Fruit fly (Drosophila melanogaster): ENCODE measurements around the gene LSm7.

Gene LSm7

DNA sequence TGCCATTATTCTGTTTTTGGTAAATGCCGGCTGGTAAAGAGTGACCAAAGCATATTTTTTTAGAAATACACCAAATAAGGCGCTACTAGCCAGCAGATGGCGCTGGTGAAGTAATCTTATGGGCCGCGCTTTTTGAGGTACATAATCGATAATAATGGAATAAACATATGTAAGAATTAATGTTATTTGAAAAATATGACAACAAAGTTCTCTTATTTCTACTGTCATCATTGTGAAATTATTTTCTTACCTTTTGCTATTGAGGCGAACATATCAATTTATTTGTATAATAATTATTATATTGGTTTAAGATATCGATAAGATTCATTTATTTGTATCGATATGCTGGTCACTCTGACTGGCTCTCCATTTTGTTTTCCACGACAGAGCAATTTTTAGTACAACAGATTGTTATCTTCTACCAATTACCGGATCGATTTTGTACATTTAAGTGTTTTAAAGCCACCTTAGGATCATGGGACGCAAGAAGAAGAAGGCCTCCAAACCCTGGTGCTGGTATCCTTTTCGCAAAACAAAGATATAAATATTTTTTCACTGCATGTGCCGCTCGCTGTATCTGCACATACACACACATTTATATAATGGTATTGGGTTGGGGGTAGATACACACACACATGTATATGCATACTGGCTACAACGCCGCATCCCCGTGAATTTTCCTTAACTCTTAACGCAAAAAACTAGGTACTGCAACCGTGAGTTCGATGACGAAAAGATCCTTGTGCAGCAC is at the start of gene LSm7, which contains the start of gene BuGZ:
LSm7 (minus strand) TSS at position 46 of the 751 bp plus-strand sequence.
BuGZ (plus strand) TSS at position 351 of the 751 bp plus-strand sequence.
- no peak for TF ChIP-seq Hr78 (GFP tag; optimal IDR thresholded peaks at IDR 0.05)
- TF ChIP-seq usp (GFP tag; optimal IDR thresholded peaks at IDR 0.05): no peak
- no peak for TF ChIP-seq Rel (GFP tag; optimal IDR thresholded peaks at IDR 0.05)
- no peak for TF ChIP-seq Rel (tag; optimal IDR thresholded peaks at IDR 0.05)
- no peak for TF ChIP-seq N (GFP tag; optimal IDR thresholded peaks at IDR 0.05)
- no peak for TF ChIP-seq foxo (GFP tag; optimal IDR thresholded peaks at IDR 0.05)
- no peak for TF ChIP-seq fru (GFP tag; optimal IDR thresholded peaks at IDR 0.05)
- no peak for TF ChIP-seq lola (GFP tag; optimal IDR thresholded peaks at IDR 0.05)
- no peak for TF ChIP-seq HLH106 (tag; optimal IDR thresholded peaks at IDR 0.05)
- TF ChIP-seq sv (GFP tag; optimal IDR thresholded peaks at IDR 0.05): no peak
- no peak for TF ChIP-seq Dif (GFP tag; optimal IDR thresholded peaks at IDR 0.05; ENCODE audit: partially characterized antibody)

DNA sequence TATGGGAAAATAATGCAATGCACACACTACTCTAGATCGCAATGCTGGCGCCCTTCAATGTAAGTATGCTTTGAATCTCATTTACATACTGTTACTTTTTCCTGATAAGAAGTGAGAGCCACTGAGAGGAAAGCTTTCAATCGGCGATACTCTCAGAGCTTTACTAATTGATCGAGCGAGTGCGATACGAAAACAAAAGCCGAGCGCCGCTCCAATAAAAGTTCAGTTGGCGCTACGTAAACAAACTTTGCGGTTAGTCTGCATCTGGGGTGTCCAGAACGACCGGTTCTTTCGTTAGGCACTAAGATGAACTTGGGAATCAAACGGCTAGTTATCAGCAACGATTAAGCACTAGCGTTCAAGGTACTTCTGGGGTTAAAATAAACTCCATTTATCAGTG is 48.4 kb upstream of the LSm7 start, which contains the start of gene CG17928:
CG17928 (plus strand) TSS at position 224 of the 400 bp plus-strand sequence.
- TF ChIP-seq CG32264 (GFP tag; optimal IDR thresholded peaks at IDR 0.05): no peak
- TF ChIP-seq dl (GFP tag; optimal IDR thresholded peaks at IDR 0.05; ENCODE audit: insufficient read depth in 1 of 2, partially characterized antibody in 2 of 2): peak in 1 of 2 experiments; percentile 28
- TF ChIP-seq Jra (GFP tag; optimal IDR thresholded peaks at IDR 0.05): no peak
- no peak for TF ChIP-seq Mio (GFP tag; optimal IDR thresholded peaks at IDR 0.05)
- TF ChIP-seq Hr83 (GFP tag; optimal IDR thresholded peaks at IDR 0.05; ENCODE audit: poor library complexity, severe bottlenecking): no peak
- TF ChIP-seq tai (GFP tag; optimal IDR thresholded peaks at IDR 0.05): no peak
- TF ChIP-seq pan (optimal IDR thresholded peaks at IDR 0.05): no peak
- TF ChIP-seq HLH106 (tag; optimal IDR thresholded peaks at IDR 0.05): no peak
- TF ChIP-seq Dif (GFP tag; optimal IDR thresholded peaks at IDR 0.05; ENCODE audit: partially characterized antibody): peak; percentile 70
- TF ChIP-seq OdsH (GFP tag; optimal IDR thresholded peaks at IDR 0.05): no peak
- TF ChIP-seq Dfd (GFP tag; optimal IDR thresholded peaks at IDR 0.05): no peak
- TF ChIP-seq rgr (GFP tag; optimal IDR thresholded peaks at IDR 0.05): no peak
- no peak for TF ChIP-seq woc (GFP tag; optimal IDR thresholded peaks at IDR 0.05)
- no peak for TF ChIP-seq CrebA (GFP tag; optimal IDR thresholded peaks at IDR 0.05; ENCODE audit: borderline replicate concordance)
- TF ChIP-seq brk (GFP tag; optimal IDR thresholded peaks at IDR 0.05): no peak
- TF ChIP-seq Rel (GFP tag; optimal IDR thresholded peaks at IDR 0.05): no peak
- no peak for TF ChIP-seq Rel (tag; optimal IDR thresholded peaks at IDR 0.05)
- TF ChIP-seq GATAd (GFP tag; optimal IDR thresholded peaks at IDR 0.05): no peak

DNA sequence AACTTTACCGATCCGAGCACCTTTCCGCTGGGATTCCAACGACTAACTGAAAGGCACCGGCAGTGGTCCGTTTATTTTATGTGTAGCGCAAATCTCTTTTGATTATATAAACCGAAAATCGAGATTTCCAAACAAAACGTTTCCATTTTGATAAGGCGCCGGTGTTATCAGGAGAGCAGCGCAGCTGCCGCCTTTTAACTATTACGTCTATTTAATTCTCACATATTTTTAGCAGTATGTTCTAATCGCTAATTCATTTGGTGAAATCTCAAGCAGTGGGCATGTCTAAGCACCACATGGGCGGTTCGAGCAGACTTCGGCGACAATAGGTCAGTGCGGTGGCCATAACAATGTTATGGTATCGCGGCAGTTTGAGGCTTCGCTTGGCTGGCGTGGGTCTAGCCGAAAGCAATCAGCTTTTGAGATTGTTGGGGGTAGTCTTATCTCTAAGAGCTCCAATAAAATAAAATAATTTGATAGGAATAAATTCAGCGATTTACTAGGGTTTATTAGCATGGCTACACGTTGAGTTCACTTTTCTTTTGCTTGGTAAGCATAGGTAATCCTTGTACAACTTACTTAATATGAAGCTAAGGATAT is 47.9 kb upstream of the LSm7 start, which contains the start of gene Cyt-b5-r:
Cyt-b5-r (minus strand) TSS at position 51 of the 600 bp plus-strand sequence.
- TF ChIP-seq br (GFP tag; optimal IDR thresholded peaks at IDR 0.05) (peak; percentile 21), dmrt93B (GFP tag; optimal IDR thresholded peaks at IDR 0.05) (no peak)

- TF ChIP-seq Myc (optimal IDR thresholded peaks at IDR 0.05): no peak
- no peak for TF ChIP-seq Vsx2 (GFP tag; optimal IDR thresholded peaks at IDR 0.05; ENCODE audit: partially characterized antibody)
- TF ChIP-seq sv (GFP tag; optimal IDR thresholded peaks at IDR 0.05): no peak
- no peak for TF ChIP-seq ey (GFP tag; optimal IDR thresholded peaks at IDR 0.05)
- TF ChIP-seq foxo (GFP tag; optimal IDR thresholded peaks at IDR 0.05): no peak
- TF ChIP-seq dl (GFP tag; optimal IDR thresholded peaks at IDR 0.05; ENCODE audit: insufficient read depth in 1 of 2, partially characterized antibody in 2 of 2): no peak
- no peak for TF ChIP-seq HLH106 (tag; optimal IDR thresholded peaks at IDR 0.05)
- TF ChIP-seq N (GFP tag; optimal IDR thresholded peaks at IDR 0.05): no peak
- no peak for TF ChIP-seq dmrt93B (GFP tag; optimal IDR thresholded peaks at IDR 0.05)
- TF ChIP-seq rgr (GFP tag; optimal IDR thresholded peaks at IDR 0.05): no peak
- no peak for TF ChIP-seq fru (GFP tag; optimal IDR thresholded peaks at IDR 0.05)
Observed at dm6 chr2L:16789880-16790279, 47.0 kb upstream of the LSm7 start.

DNA sequence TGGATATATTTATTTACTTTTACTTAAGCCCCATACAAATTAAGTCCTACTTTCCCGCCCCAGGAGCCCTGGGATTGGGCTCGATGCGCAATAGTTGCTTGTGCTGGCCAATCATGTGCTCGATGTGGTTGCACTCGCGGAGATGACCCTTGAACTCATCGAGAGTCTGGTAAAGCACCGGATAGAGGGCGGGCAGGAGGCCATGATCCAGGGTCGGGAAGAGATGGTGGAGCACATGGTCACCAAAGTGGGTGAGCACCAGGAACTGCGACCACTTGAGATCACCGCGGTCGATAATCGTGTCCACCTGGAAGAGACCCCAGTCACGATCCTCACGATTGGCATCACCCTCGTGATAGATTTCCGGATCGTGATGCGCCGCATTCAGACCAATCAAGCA is 46.0 kb upstream of the LSm7 start:
- TF ChIP-seq h (GFP tag; optimal IDR thresholded peaks at IDR 0.05) (no peak), Dif (GFP tag; optimal IDR thresholded peaks at IDR 0.05; ENCODE audit: partially characterized antibody) (no peak), dmrt93B (GFP tag; optimal IDR thresholded peaks at IDR 0.05) (no peak), Hr83 (GFP tag; optimal IDR thresholded peaks at IDR 0.05; ENCODE audit: poor library complexity, severe bottlenecking) (no peak), CG32264 (GFP tag; optimal IDR thresholded peaks at IDR 0.05) (no peak), brk (GFP tag; optimal IDR thresholded peaks at IDR 0.05) (no peak), Dfd (GFP tag; optimal IDR thresholded peaks at IDR 0.05) (no peak), HLH106 (tag; optimal IDR thresholded peaks at IDR 0.05) (no peak), CG9705 (GFP tag; optimal IDR thresholded peaks at IDR 0.05) (no peak), N (GFP tag; optimal IDR thresholded peaks at IDR 0.05) (no peak), lola (GFP tag; optimal IDR thresholded peaks at IDR 0.05) (no peak)
